Worm (Caenorhabditis elegans) whole organism, midembryonic: ENCODE results near the gene T19B10.5.

Experiments used
- flt-1 ChIP-seq: fragments of 200-800 bp; sonication (Bioruptor generic); IDR thresholded peaks from 2 replicates; pipeline ENCODE4 v1.3.6; 2022; ENCODE audit warnings: missing genetic modification characterization, missing compliant biosample characterization
- med-1 ChIP-seq: sonication (generic microtip); optimal IDR thresholded peaks from 2 replicates; lab custom pipeline; 2017; ENCODE audit warnings: missing genetic modification characterization, mild to moderate bottlenecking, missing compliant biosample characterization, antibody characterized with exemption, missing genetic modification reagents; ENCODE audit not compliant: insufficient read depth
- ztf-29 ChIP-seq: fragments of 200-800 bp; sonication (Bioruptor generic); IDR thresholded peaks from 2 replicates; pipeline ENCODE4 v1.3.6; 2022; ENCODE audit warnings: missing genetic modification reagents, missing genetic modification characterization, missing compliant biosample characterization

ce11 chrV:11220415-11220814, 14.0 kb upstream of the T19B10.5 start:
- TF ChIP-seq med-1 (GFP tag; lab: Kevin White, UChicago) (no peak), flt-1 (GFP tag; lab: Robert Waterston, UW) (no peak), ztf-29 (GFP tag; lab: Robert Waterston, UW) (no peak)
